Worm (Caenorhabditis elegans): ENCODE results near the gene ins-13.

- TF ChIP-seq ztf-29 (GFP tag; IDR thresholded peaks at IDR 0.05) (no peak), ref-1 (GFP tag; conservative IDR thresholded peaks at IDR 0.05) (no peak), ztf-23 (GFP tag; IDR thresholded peaks at IDR 0.05) (no peak), cog-1 (tag; optimal IDR thresholded peaks at IDR 0.05) (peak; percentile 56)
Measured at ce11 chrII:5594210-5594764, 49.6 kb upstream of the ins-13 start, which contains the start of gene ttc-4.

Data from whole organism, midembryonic.